Fruit fly (Drosophila melanogaster): Measurements from ENCODE around the gene CG13460.

Gene CG13460

dm6 chr3L:15034061-15034713, 27.3 kb downstream of the CG13460 start (continued):
- TF ChIP-seq CG6765 (GFP tag; optimal IDR thresholded peaks at IDR 0.05) = peak; percentile 53
- TF ChIP-seq CG1647 (GFP tag; optimal IDR thresholded peaks at IDR 0.05) = no peak
- TF ChIP-seq mam (GFP tag; optimal IDR thresholded peaks at IDR 0.05) = no peak
- peak; percentile 26 for TF ChIP-seq CG17829 (tag; optimal IDR thresholded peaks at IDR 0.05)
- peak; percentile 64 for TF ChIP-seq Hmr (GFP tag; optimal IDR thresholded peaks at IDR 0.05)
- no peak for TF ChIP-seq CG6689 (GFP tag; IDR thresholded peaks at IDR 0.05)
- no peak for TF ChIP-seq CG2129 (GFP tag; IDR thresholded peaks at IDR 0.05; ENCODE audit: partially characterized antibody)
- no peak for TF ChIP-seq cato (GFP tag; optimal IDR thresholded peaks at IDR 0.05; ENCODE audit: borderline replicate concordance)
- TF ChIP-seq crol (GFP tag; IDR thresholded peaks at IDR 0.05) = no peak
- peak; percentile 48 for TF ChIP-seq CG12659 (GFP tag; optimal IDR thresholded peaks at IDR 0.05)
- no peak for TF ChIP-seq NFAT (GFP tag; IDR thresholded peaks at IDR 0.05)
- peak; percentile 45 for TF ChIP-seq CG6854 (GFP tag; optimal IDR thresholded peaks at IDR 0.05)
- peak; percentile 83 for TF ChIP-seq CG2678 (tag; optimal IDR thresholded peaks at IDR 0.05)
- no peak for TF ChIP-seq ranshi (GFP tag; IDR thresholded peaks at IDR 0.05)
- TF ChIP-seq CG4424 (GFP tag; optimal IDR thresholded peaks at IDR 0.05) = peak; percentile 13
- peak; percentile 2 for TF ChIP-seq az2 (GFP tag; optimal IDR thresholded peaks at IDR 0.05)
- peak; percentile 85 for TF ChIP-seq CG7556 (GFP tag; optimal IDR thresholded peaks at IDR 0.05)
- TF ChIP-seq nerfin-2 (GFP tag; IDR thresholded peaks at IDR 0.05; ENCODE audit: partially characterized antibody) = no peak
- peak; percentile 32 for TF ChIP-seq Ssrp (tag; optimal IDR thresholded peaks at IDR 0.05)
- TF ChIP-seq CoRest (tag; optimal IDR thresholded peaks at IDR 0.05) = peak; percentile 53

DNA sequence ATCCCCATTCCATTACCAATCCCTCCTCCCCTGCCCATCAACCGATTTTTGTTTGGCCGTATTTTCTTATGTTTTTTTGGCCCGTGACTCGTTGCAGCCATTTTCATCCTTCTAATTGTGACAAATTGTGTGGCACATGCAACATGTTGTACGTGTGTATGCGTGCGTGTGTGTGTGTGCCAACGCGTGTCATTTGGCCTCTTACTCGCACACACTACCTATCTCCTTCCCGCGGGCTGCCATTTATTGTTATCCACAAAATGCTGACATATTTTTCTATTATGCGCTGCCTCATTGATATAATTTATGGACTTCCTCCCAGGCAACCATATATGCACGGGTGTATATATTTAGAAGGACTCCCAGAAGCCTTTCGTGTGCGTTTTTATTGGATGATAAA, 29.7 kb downstream of the CG13460 start:
- TF ChIP-seq twi (tag; optimal IDR thresholded peaks at IDR 0.05) = peak; percentile 68
- TF ChIP-seq CG15479 (GFP tag; optimal IDR thresholded peaks at IDR 0.05) = peak; percentile 43
- TF ChIP-seq CG13624 (GFP tag; optimal IDR thresholded peaks at IDR 0.05) = no peak
- TF ChIP-seq CG12104 (GFP tag; optimal IDR thresholded peaks at IDR 0.05) = no peak
- peak; percentile 80 for TF ChIP-seq D (optimal IDR thresholded peaks at IDR 0.05)
- TF ChIP-seq D (GFP tag; optimal IDR thresholded peaks at IDR 0.05) = no peak
- no peak for TF ChIP-seq nmo (GFP tag; optimal IDR thresholded peaks at IDR 0.05)
- TF ChIP-seq CG18476 (GFP tag; optimal IDR thresholded peaks at IDR 0.05) = no peak
- TF ChIP-seq CG5180 (GFP tag; optimal IDR thresholded peaks at IDR 0.05) = peak; percentile 41
- TF ChIP-seq CG10654 (GFP tag; optimal IDR thresholded peaks at IDR 0.05) = no peak
- no peak for TF ChIP-seq Ets97D (GFP tag; optimal IDR thresholded peaks at IDR 0.05)
- no peak for TF ChIP-seq mld (GFP tag; IDR thresholded peaks at IDR 0.05; ENCODE audit: partially characterized antibody)
- no peak for TF ChIP-seq trem (tag; optimal IDR thresholded peaks at IDR 0.05)
- TF ChIP-seq Nf-YB (GFP tag; optimal IDR thresholded peaks at IDR 0.05) = peak; percentile 74
- no peak for TF ChIP-seq ttk (GFP tag; IDR thresholded peaks at IDR 0.05)
- TF ChIP-seq Sox102F (GFP tag; optimal IDR thresholded peaks at IDR 0.05) = no peak
- TF ChIP-seq abd-A (tag; optimal IDR thresholded peaks at IDR 0.05) = peak; percentile 39
- peak; percentile 17 for TF ChIP-seq Hey (tag; optimal IDR thresholded peaks at IDR 0.05)
- TF ChIP-seq Meics (GFP tag; optimal IDR thresholded peaks at IDR 0.05) = no peak
- peak; percentile 64 for TF ChIP-seq cg (GFP tag; optimal IDR thresholded peaks at IDR 0.05)
- peak; percentile 13 for TF ChIP-seq phol (tag; optimal IDR thresholded peaks at IDR 0.05)
- peak; percentile 55 for TF ChIP-seq scrt (GFP tag; optimal IDR thresholded peaks at IDR 0.05)
- TF ChIP-seq ranshi (GFP tag; IDR thresholded peaks at IDR 0.05) = no peak
- TF ChIP-seq CG1832 (GFP tag; optimal IDR thresholded peaks at IDR 0.05) = peak; percentile 4
